Worm (Caenorhabditis elegans): Measurements from ENCODE around the gene Y51A2A.4.

- no peak for TF ChIP-seq daf-16 (GFP tag; optimal IDR thresholded peaks at IDR 0.05)
- no peak for TF ChIP-seq daf-16 (tag; optimal IDR thresholded peaks at IDR 0.05)
- TF ChIP-seq aly-2 (tag; optimal IDR thresholded peaks at IDR 0.05): no peak
Measured at ce11 chrV:18290642-18291041, at the start of gene Y51A2A.4.
